Fruit fly (Drosophila melanogaster): ENCODE measurements around the gene Bsg.

DNA sequence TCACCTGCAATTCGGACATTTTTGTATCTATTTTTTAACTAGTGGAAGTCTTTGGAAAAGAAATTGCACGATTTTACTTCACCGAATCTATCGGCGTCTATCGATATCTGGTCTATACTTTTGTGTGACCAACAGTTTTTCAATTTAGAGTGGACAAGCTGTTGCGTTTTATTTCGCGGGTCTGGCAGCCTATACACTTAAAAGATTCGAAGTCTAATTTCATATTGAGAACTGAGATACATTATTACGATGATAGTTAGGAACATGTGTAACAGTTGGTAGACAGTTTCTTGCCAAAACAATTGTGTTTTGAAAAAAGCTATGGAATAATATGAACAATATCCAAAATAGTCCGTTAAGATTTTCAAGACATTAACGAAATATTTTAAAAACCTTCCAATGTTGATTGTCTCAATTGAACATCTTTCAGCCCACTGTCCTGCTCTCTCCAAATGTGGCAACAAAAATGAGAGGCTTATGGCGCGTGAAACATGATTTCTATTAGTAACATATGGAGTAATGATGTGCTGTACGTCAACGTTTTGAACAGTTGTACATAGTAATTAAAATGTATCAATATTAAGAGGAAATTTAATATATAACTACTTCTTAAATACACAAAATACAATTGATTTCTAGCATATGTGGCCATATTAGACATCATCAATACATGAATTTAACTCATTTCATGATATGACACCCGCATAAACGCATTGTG is 79.2 kb downstream of the Bsg start, which contains the start of gene Acbp1:
- TF ChIP-seq h (optimal IDR thresholded peaks at IDR 0.05) = no peak
- no peak for TF ChIP-seq Sin3A (optimal IDR thresholded peaks at IDR 0.05)
- TF ChIP-seq ttk (optimal IDR thresholded peaks at IDR 0.05) = no peak
- TF ChIP-seq Myc (optimal IDR thresholded peaks at IDR 0.05) = no peak
